Worm (Caenorhabditis elegans): ENCODE measurements around the gene Y37E11AL.9.

DNA sequence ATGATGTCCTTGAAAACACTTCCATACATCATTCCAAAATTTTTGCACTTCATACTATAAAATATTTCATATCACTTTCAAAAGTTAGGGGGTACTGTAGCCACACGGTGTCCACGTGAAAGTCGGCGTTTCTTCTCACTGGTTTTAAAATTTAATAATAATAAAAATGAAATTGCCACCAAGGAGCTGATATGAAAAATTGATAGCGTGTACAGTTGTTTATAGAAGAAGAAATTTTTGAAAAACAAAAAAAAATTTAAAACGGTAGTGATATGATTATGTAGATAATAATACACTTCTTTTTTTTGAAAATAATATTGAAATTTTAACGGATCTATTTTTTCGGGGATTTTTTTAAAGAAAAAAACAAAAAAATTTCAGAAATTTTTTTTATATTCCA is 40.5 kb downstream of the Y37E11AL.9 start:
- TF ChIP-seq lin-39 (tag; optimal IDR thresholded peaks at IDR 0.05) (no peak), nhr-6 (tag; optimal IDR thresholded peaks at IDR 0.05) (no peak), sma-9 (GFP tag; optimal IDR thresholded peaks at IDR 0.05) (no peak), sma-9 (tag; optimal IDR thresholded peaks at IDR 0.05) (no peak), ama-1 (optimal IDR thresholded peaks at IDR 0.05) (no peak), unc-62 (GFP tag; optimal IDR thresholded peaks at IDR 0.05) (no peak), elt-1 (tag; optimal IDR thresholded peaks at IDR 0.05) (no peak), gmeb-1 (tag; optimal IDR thresholded peaks at IDR 0.05) (no peak), elt-3 (tag; optimal IDR thresholded peaks at IDR 0.05) (no peak), nhr-11 (tag; optimal IDR thresholded peaks at IDR 0.05) (no peak)
